Worm (Caenorhabditis elegans) whole organism, midembryonic: Measurements from ENCODE around the gene unc-104.

ENCODE experiments used
- flt-1 ChIP-seq: fragments of 200-800 bp; sonication (Bioruptor generic); IDR thresholded peaks from 2 replicates; pipeline ENCODE4 v1.3.6; 2022; ENCODE audit warnings: missing genetic modification characterization, missing compliant biosample characterization
- klf-2 ChIP-seq: fragments of 200-800 bp; sonication (Bioruptor generic); conservative IDR thresholded peaks from 2 replicates; pipeline ENCODE4 v1.3.6; 2022; ENCODE audit warnings: missing genetic modification reagents, missing genetic modification characterization, missing compliant biosample characterization
- med-1 ChIP-seq: sonication (generic microtip); optimal IDR thresholded peaks from 2 replicates; lab custom pipeline; 2017; ENCODE audit warnings: missing genetic modification characterization, mild to moderate bottlenecking, missing compliant biosample characterization, antibody characterized with exemption, missing genetic modification reagents; ENCODE audit not compliant: insufficient read depth
- ref-1 ChIP-seq: fragments of 200-800 bp; sonication (Bioruptor generic); conservative IDR thresholded peaks from 2 replicates; pipeline ENCODE4 v1.3.6; 2022; ENCODE audit warnings: missing genetic modification reagents, missing genetic modification characterization, missing compliant biosample characterization

ce11 chrII:6951250-6951806, 43.5 kb upstream of the unc-104 start, which contains the start of the genes malt-1 and ceh-38:
- TF ChIP-seq ref-1 (GFP tag; lab: Robert Waterston, UW) (no peak), flt-1 (GFP tag; lab: Robert Waterston, UW) (peak; percentile 70; the same call in 1 of the 2 replicates), klf-2 (GFP tag; lab: Robert Waterston, UW) (no peak), med-1 (GFP tag; lab: Kevin White, UChicago) (no peak)
